Fruit fly (Drosophila melanogaster) whole organism, adult: ENCODE results near the gene CG42395.

Experiments used
- CG11617 ChIP-seq: fragments of 200-800 bp; sonication (Bioruptor generic); optimal IDR thresholded peaks from 2 replicates; lab custom pipeline; 2017; ENCODE audit warnings: mild to moderate bottlenecking, missing biosample characterization, missing genetic modification reagents, missing genetic modification characterization
- CG12768 ChIP-seq: fragments of 200-800 bp; sonication (Bioruptor generic); optimal IDR thresholded peaks from 2 replicates; lab custom pipeline; 2017; ENCODE audit warnings: missing biosample characterization, missing genetic modification characterization, mild to moderate bottlenecking, moderate library complexity, missing genetic modification reagents
- CG14711 ChIP-seq: fragments of 200-800 bp; sonication (Bioruptor generic); optimal IDR thresholded peaks from 2 replicates; lab custom pipeline; 2018; ENCODE audit warnings: missing biosample characterization, mild to moderate bottlenecking, missing genetic modification characterization, moderate library complexity
- CG1620 ChIP-seq: fragments of 200-800 bp; sonication (Bioruptor generic); optimal IDR thresholded peaks from 2 replicates; lab custom pipeline; 2016; ENCODE audit warnings: missing biosample characterization, missing genetic modification characterization
- CG33017 ChIP-seq: fragments of 200-800 bp; sonication (Bioruptor generic); optimal IDR thresholded peaks from 2 replicates; lab custom pipeline; 2018; ENCODE audit warnings: missing biosample characterization, mild to moderate bottlenecking, missing genetic modification characterization, moderate library complexity
- CG5204 ChIP-seq: fragments of 200-800 bp; sonication (Bioruptor generic); optimal IDR thresholded peaks from 2 replicates; lab custom pipeline; 2016; ENCODE audit warnings: missing biosample characterization, missing genetic modification characterization
- CG7045 ChIP-seq: fragments of 200-800 bp; sonication (Bioruptor generic); optimal IDR thresholded peaks from 2 replicates; lab custom pipeline; 2017; ENCODE audit warnings: missing biosample characterization, mild to moderate bottlenecking, missing genetic modification characterization
- CG7101 ChIP-seq: fragments of 200-800 bp; sonication (Bioruptor generic); optimal IDR thresholded peaks from 2 replicates; lab custom pipeline; 2018; ENCODE audit warnings: missing biosample characterization, mild to moderate bottlenecking, missing genetic modification characterization, moderate library complexity
- Clk ChIP-seq: fragments of 200-800 bp; sonication (Bioruptor generic); optimal IDR thresholded peaks from 2 replicates; lab custom pipeline; 2017; ENCODE audit warnings: missing biosample characterization, missing genetic modification characterization
- Crg-1 ChIP-seq: fragments of 200-800 bp; sonication (Bioruptor generic); optimal IDR thresholded peaks from 2 replicates; lab custom pipeline; 2016; ENCODE audit warnings: missing biosample characterization, missing genetic modification characterization
- Hr96 ChIP-seq: fragments of 200-800 bp; sonication (Bioruptor generic); optimal IDR thresholded peaks from 2 replicates; lab custom pipeline; 2016; ENCODE audit warnings: missing biosample characterization, missing genetic modification characterization
- Mnt ChIP-seq: fragments of 200-800 bp; sonication (Bioruptor generic); optimal IDR thresholded peaks from 2 replicates; lab custom pipeline; 2016; ENCODE audit warnings: missing biosample characterization, mild to moderate bottlenecking, missing genetic modification characterization
- bab1 ChIP-seq: fragments of 200-800 bp; sonication (Bioruptor generic); optimal IDR thresholded peaks from 3 replicates; lab custom pipeline; 2019; ENCODE audit warnings: missing biosample characterization, mild to moderate bottlenecking, missing genetic modification characterization, moderate library complexity
- cic ChIP-seq: fragments of 200-800 bp; sonication (Bioruptor generic); optimal IDR thresholded peaks from 2 replicates; lab custom pipeline; 2017; ENCODE audit warnings: missing biosample characterization, mild to moderate bottlenecking, missing genetic modification characterization, moderate library complexity
- cnc ChIP-seq, 2 experiments: fragments of >200 bp; optimal IDR thresholded peaks; 2 replicates each; lab custom pipeline; 2017
- kay ChIP-seq: fragments of 200-800 bp; sonication (Bioruptor generic); peaks from one replicate; lab custom pipeline; 2016; ENCODE audit warnings: missing biosample characterization, missing genetic modification characterization, borderline replicate concordance
- ovo ChIP-seq: fragments of 200-800 bp; sonication (Bioruptor generic); optimal IDR thresholded peaks from 2 replicates; lab custom pipeline; 2016; ENCODE audit warnings: missing biosample characterization, missing genetic modification characterization
- pad ChIP-seq: fragments of 200-800 bp; sonication (Bioruptor generic); optimal IDR thresholded peaks from 3 replicates; lab custom pipeline; 2017; ENCODE audit warnings: missing biosample characterization, missing genetic modification characterization, mild to moderate bottlenecking, moderate library complexity, missing genetic modification reagents
- tj ChIP-seq: fragments of 200-800 bp; sonication (Bioruptor generic); optimal IDR thresholded peaks from 3 replicates; lab custom pipeline; 2017; ENCODE audit warnings: missing biosample characterization, mild to moderate bottlenecking, missing genetic modification characterization, moderate library complexity
- toe ChIP-seq: fragments of 200-800 bp; sonication (Bioruptor generic); optimal IDR thresholded peaks from 2 replicates; lab custom pipeline; 2016; ENCODE audit warnings: missing biosample characterization, missing genetic modification characterization

Gene CG42395

dm6 chrX:9532453-9532852 lies 43.6 kb downstream of the CG42395 start:
- no peak for TF ChIP-seq ovo (GFP tag; lab: Kevin White, UChicago)
- TF ChIP-seq kay = no peak
- TF ChIP-seq CG14711 = no peak
- no peak for TF ChIP-seq bab1 (GFP tag; lab: Kevin White, UChicago)
- no peak for TF ChIP-seq cic (GFP tag; lab: Kevin White, UChicago)
- no peak for TF ChIP-seq CG7101
- no peak for TF ChIP-seq pad (GFP tag; lab: Kevin White, UChicago)
- no peak for TF ChIP-seq CG11617 (GFP tag; lab: Kevin White, UChicago)
- no peak for TF ChIP-seq CG33017 (tag; lab: Kevin White, UChicago)
- no peak for TF ChIP-seq Hr96
- no peak for TF ChIP-seq Clk (GFP tag; lab: Kevin White, UChicago)
- TF ChIP-seq CG5204 (GFP tag; lab: Kevin White, UChicago) = no peak
- no peak for TF ChIP-seq CG1620 (GFP tag; lab: Kevin White, UChicago)
- TF ChIP-seq Mnt (GFP tag; lab: Kevin White, UChicago) = no peak
- no peak for TF ChIP-seq CG12768 (GFP tag; lab: Kevin White, UChicago)
- TF ChIP-seq cnc (optimal IDR thresholded peaks at IDR 0.05; lab: Kevin White, UChicago) = no peak
- TF ChIP-seq CG7045 (GFP tag; lab: Kevin White, UChicago) = no peak
- no peak for TF ChIP-seq Crg-1
- TF ChIP-seq tj (GFP tag; lab: Kevin White, UChicago) = no peak
- no peak for TF ChIP-seq toe (GFP tag; lab: Kevin White, UChicago)

- no peak for TF ChIP-seq CG7101
- no peak for TF ChIP-seq pad (GFP tag; lab: Kevin White, UChicago)
- TF ChIP-seq toe (GFP tag; lab: Kevin White, UChicago) = no peak
- no peak for TF ChIP-seq bab1 (GFP tag; lab: Kevin White, UChicago)
- no peak for TF ChIP-seq CG33017 (tag; lab: Kevin White, UChicago)
- no peak for TF ChIP-seq CG12768 (GFP tag; lab: Kevin White, UChicago)
- TF ChIP-seq cnc (optimal IDR thresholded peaks at IDR 0.05; lab: Kevin White, UChicago) = no peak
- TF ChIP-seq CG11617 (GFP tag; lab: Kevin White, UChicago) = no peak
- no peak for TF ChIP-seq Hr96
- TF ChIP-seq kay = no peak
- TF ChIP-seq Mnt (GFP tag; lab: Kevin White, UChicago) = no peak
- no peak for TF ChIP-seq Clk (GFP tag; lab: Kevin White, UChicago)
- TF ChIP-seq CG1620 (GFP tag; lab: Kevin White, UChicago) = no peak
- no peak for TF ChIP-seq ovo (GFP tag; lab: Kevin White, UChicago)
- no peak for TF ChIP-seq Crg-1
- no peak for TF ChIP-seq CG5204 (GFP tag; lab: Kevin White, UChicago)
Measured at dm6 chrX:9531869-9532268, 44.2 kb downstream of the CG42395 start.
